Worm (Caenorhabditis elegans) whole organism, L2 larva: ENCODE measurements around the gene mltn-8.

Experiments used
- F13H6.1 ChIP-seq: sonication (generic microtip); optimal IDR thresholded peaks from 2 replicates; lab custom pipeline; 2016; ENCODE audit warnings: missing genetic modification characterization, missing compliant biosample characterization
- Y55F3AM.14 ChIP-seq: fragments of 200-800 bp; sonication (Bioruptor generic); optimal IDR thresholded peaks from 2 replicates; lab custom pipeline; 2018; ENCODE audit warnings: mild to moderate bottlenecking, missing genetic modification characterization, missing compliant biosample characterization
- ZK546.5 ChIP-seq: sonication (generic microtip); optimal IDR thresholded peaks from 2 replicates; lab custom pipeline; 2017; ENCODE audit warnings: missing biosample characterization, missing genetic modification characterization
- ama-1 ChIP-seq: fragments of 150-350 bp; optimal IDR thresholded peaks from 2 replicates; lab custom pipeline; 2018; ENCODE audit warnings: inconsistent platforms
- ceh-82 ChIP-seq: fragments of 150-350 bp; optimal IDR thresholded peaks from 2 replicates; lab custom pipeline; 2014; ENCODE audit warnings: missing biosample characterization, missing genetic modification characterization
- egl-27 ChIP-seq: sonication (generic microtip); optimal IDR thresholded peaks from 3 replicates; lab custom pipeline; 2017; ENCODE audit warnings: missing biosample characterization, missing genetic modification reagents, missing genetic modification characterization
- elt-1 ChIP-seq: fragments of 150-350 bp; optimal IDR thresholded peaks from 2 replicates; lab custom pipeline; 2014; ENCODE audit warnings: missing biosample characterization, missing genetic modification characterization
- mdl-1 ChIP-seq, 2 experiments: fragments of 150-350 bp in 1 of 2; sonication (generic microtip) in 1 of 2; optimal IDR thresholded peaks; 2 replicates each; lab custom pipeline; 2017; ENCODE audit warnings: missing biosample characterization in 2 of 2, missing genetic modification characterization in 2 of 2
- nhr-11 ChIP-seq: fragments of 150-350 bp; optimal IDR thresholded peaks from 2 replicates; lab custom pipeline; 2014; ENCODE audit warnings: missing biosample characterization, missing genetic modification characterization
- nhr-237 ChIP-seq: fragments of 150-350 bp; optimal IDR thresholded peaks from 2 replicates; lab custom pipeline; 2014; ENCODE audit warnings: missing biosample characterization, missing genetic modification characterization
- sma-9 ChIP-seq, 2 experiments: fragments of 150-350 bp in 1 of 2; sonication (generic microtip) in 1 of 2; optimal IDR thresholded peaks; 2 replicates each; lab custom pipeline; 2014 to 2016; ENCODE audit warnings: missing genetic modification characterization in 2 of 2, mild to moderate bottlenecking in 1 of 2, missing biosample characterization in 1 of 2, missing compliant biosample characterization in 1 of 2, missing genetic modification reagents in 1 of 2, moderate library complexity in 1 of 2
- unc-55 ChIP-seq: fragments of 150-350 bp; sonication (generic microtip); optimal IDR thresholded peaks from 3 replicates; lab custom pipeline; 2014; ENCODE audit warnings: missing biosample characterization, missing genetic modification reagents, missing genetic modification characterization
- ztf-11 ChIP-seq: sonication (generic microtip); optimal IDR thresholded peaks from 2 replicates; lab custom pipeline; 2017; ENCODE audit warnings: missing biosample characterization, missing genetic modification characterization
- ztf-4 ChIP-seq: fragments of 150-350 bp; optimal IDR thresholded peaks from 2 replicates; lab custom pipeline; 2014; ENCODE audit warnings: missing biosample characterization, missing genetic modification characterization

DNA sequence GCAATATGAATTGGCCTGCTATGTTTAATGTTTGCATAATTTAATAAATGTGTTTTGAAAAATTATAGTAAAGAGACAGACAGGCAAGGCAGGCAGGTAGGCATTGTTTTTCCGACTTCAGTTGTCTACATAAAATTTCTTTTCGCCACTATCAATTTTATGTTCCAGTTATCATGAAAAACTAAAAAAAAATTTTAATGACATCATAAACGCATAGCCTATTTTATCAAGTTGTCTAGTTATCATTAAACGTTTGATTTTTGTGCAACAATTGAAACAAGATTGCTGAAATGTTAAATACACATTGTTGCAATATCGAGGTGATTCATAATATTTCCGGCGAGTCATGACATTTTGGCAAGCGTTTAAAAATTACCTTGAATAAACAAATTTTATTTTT, 35.0 kb upstream of the mltn-8 start:
- TF ChIP-seq Y55F3AM.14 (GFP tag; lab: Kevin White, UChicago) (no peak), nhr-237 (tag; lab: Kevin White, UChicago) (no peak), nhr-11 (no peak), ztf-11 (tag; lab: Kevin White, UChicago) (no peak), sma-9 (GFP tag; optimal IDR thresholded peaks at IDR 0.05; lab: Kevin White, UChicago) (no peak), sma-9 (tag; optimal IDR thresholded peaks at IDR 0.05; lab: Kevin White, UChicago) (no peak), egl-27 (tag; lab: Kevin White, UChicago) (no peak), ama-1 (lab: Kevin White, UChicago) (no peak), F13H6.1 (tag; lab: Kevin White, UChicago) (no peak), ZK546.5 (tag; lab: Kevin White, UChicago) (no peak), mdl-1 (tag; optimal IDR thresholded peaks at IDR 0.05; lab: Kevin White, UChicago) (no peak), unc-55 (GFP tag; lab: Kevin White, UChicago) (no peak), ceh-82 (tag; lab: Kevin White, UChicago) (no peak), ztf-4 (tag; lab: Kevin White, UChicago) (no peak), elt-1 (tag; lab: Kevin White, UChicago) (no peak)
